Fruit fly (Drosophila melanogaster) whole organism, prepupa: ENCODE results near the gene CG3285.
A peak's percentile ranks its signal among the peaks of the same experiment; 100 is the strongest.

Experiments used
- CG10631 ChIP-seq: fragments of 200-800 bp; sonication (Bioruptor generic); optimal IDR thresholded peaks from 2 replicates; lab custom pipeline; 2016; ENCODE audit warnings: missing biosample characterization, missing genetic modification characterization
- CG11294 ChIP-seq: fragments of 200-800 bp; sonication (Bioruptor generic); IDR thresholded peaks from 2 replicates; pipeline ENCODE4 v1.3.6; 2022; ENCODE audit warnings: missing biosample characterization, missing genetic modification characterization
- CG11762 ChIP-seq: fragments of 200-800 bp; sonication (Bioruptor generic); optimal IDR thresholded peaks from 3 replicates; lab custom pipeline; 2016; ENCODE audit warnings: missing biosample characterization, missing genetic modification characterization; ENCODE audit not compliant: insufficient read depth
- CG11902 ChIP-seq: fragments of 200-800 bp; sonication (Bioruptor generic); optimal IDR thresholded peaks from 3 replicates; lab custom pipeline; 2016; ENCODE audit warnings: missing biosample characterization, missing genetic modification characterization
- CG15336 ChIP-seq: fragments of 200-800 bp; sonication (Bioruptor generic); IDR thresholded peaks from 2 replicates; pipeline ENCODE4 v1.3.6; 2022; ENCODE audit warnings: missing biosample characterization, missing genetic modification characterization
- CG3032 ChIP-seq: fragments of 200-800 bp; optimal IDR thresholded peaks from 2 replicates; lab custom pipeline; 2019; ENCODE audit warnings: missing biosample characterization, mild to moderate bottlenecking, missing genetic modification characterization, moderate library complexity
- CG31627 ChIP-seq: fragments of 200-800 bp; sonication (Bioruptor generic); optimal IDR thresholded peaks from 3 replicates; lab custom pipeline; 2016; ENCODE audit warnings: missing biosample characterization, missing genetic modification characterization
- CG32006 ChIP-seq: fragments of 200-800 bp; sonication (Bioruptor generic); optimal IDR thresholded peaks from 3 replicates; lab custom pipeline; 2017; ENCODE audit warnings: missing biosample characterization, mild to moderate bottlenecking, missing genetic modification characterization
- CG34406 ChIP-seq: fragments of 200-800 bp; sonication (Bioruptor generic); optimal IDR thresholded peaks from 3 replicates; lab custom pipeline; 2016; ENCODE audit warnings: missing biosample characterization, missing genetic modification characterization
- CG3919 ChIP-seq: fragments of 200-800 bp; sonication (Bioruptor generic); optimal IDR thresholded peaks from 3 replicates; lab custom pipeline; 2016; ENCODE audit warnings: missing biosample characterization, missing genetic modification characterization
- CG4318 ChIP-seq: fragments of 200-800 bp; sonication (Bioruptor generic); optimal IDR thresholded peaks from 3 replicates; lab custom pipeline; 2017; ENCODE audit warnings: missing biosample characterization, mild to moderate bottlenecking, missing genetic modification characterization
- CG6276 ChIP-seq: fragments of 200-800 bp; sonication (Bioruptor generic); optimal IDR thresholded peaks from 2 replicates; lab custom pipeline; 2017; ENCODE audit warnings: missing biosample characterization, mild to moderate bottlenecking, missing genetic modification characterization
- CG6792 ChIP-seq: fragments of 200-800 bp; sonication (Bioruptor generic); optimal IDR thresholded peaks from 3 replicates; lab custom pipeline; 2016; ENCODE audit warnings: missing biosample characterization, missing genetic modification characterization
- CG6854 ChIP-seq: fragments of 200-800 bp; sonication (Bioruptor generic); optimal IDR thresholded peaks from 2 replicates; lab custom pipeline; 2017; ENCODE audit warnings: missing biosample characterization, mild to moderate bottlenecking, missing genetic modification characterization
- CG7368 ChIP-seq: fragments of 200-800 bp; sonication (Bioruptor generic); optimal IDR thresholded peaks from 3 replicates; lab custom pipeline; 2016; ENCODE audit warnings: missing biosample characterization, missing genetic modification characterization
- CG8119 ChIP-seq: fragments of 200-800 bp; sonication (Bioruptor generic); IDR thresholded peaks from 3 replicates; pipeline ENCODE4 v1.3.6; 2022; ENCODE audit warnings: missing biosample characterization, missing genetic modification characterization
- CG8319 ChIP-seq: fragments of 200-800 bp; sonication (Bioruptor generic); optimal IDR thresholded peaks from 3 replicates; lab custom pipeline; 2016; ENCODE audit warnings: missing biosample characterization, missing genetic modification characterization
- CG8632 ChIP-seq: fragments of 200-800 bp; sonication (Bioruptor generic); optimal IDR thresholded peaks from 3 replicates; lab custom pipeline; 2016; ENCODE audit warnings: missing biosample characterization, missing genetic modification characterization
- Eip75B ChIP-seq: fragments of 200-800 bp; sonication (Bioruptor generic); optimal IDR thresholded peaks from 3 replicates; lab custom pipeline; 2016; ENCODE audit warnings: missing biosample characterization, missing genetic modification characterization
- Eip78C ChIP-seq: fragments of 200-800 bp; sonication (Bioruptor generic); peaks from one replicate; lab custom pipeline; 2016; ENCODE audit warnings: missing biosample characterization, missing genetic modification characterization
- Eip93F ChIP-seq: fragments of 200-800 bp; sonication (Bioruptor generic); optimal IDR thresholded peaks from 2 replicates; lab custom pipeline; 2016; ENCODE audit warnings: missing biosample characterization, mild to moderate bottlenecking, missing genetic modification characterization
- Ets21C ChIP-seq: fragments of 200-800 bp; sonication (Bioruptor generic); optimal IDR thresholded peaks from 3 replicates; lab custom pipeline; 2016; ENCODE audit warnings: missing biosample characterization, missing genetic modification characterization
- Hr38 ChIP-seq: sonication (Bioruptor generic); optimal IDR thresholded peaks from 2 replicates; lab custom pipeline; 2016; ENCODE audit warnings: missing biosample characterization, missing genetic modification characterization
- Hr39 ChIP-seq: fragments of 200-800 bp; sonication (Bioruptor generic); optimal IDR thresholded peaks from 2 replicates; lab custom pipeline; 2016; ENCODE audit warnings: missing biosample characterization, missing genetic modification characterization
- Hr4 ChIP-seq: fragments of 200-800 bp; sonication (Bioruptor generic); optimal IDR thresholded peaks from 3 replicates; lab custom pipeline; 2016; ENCODE audit warnings: missing biosample characterization, missing genetic modification characterization
- Met ChIP-seq: fragments of 200-800 bp; sonication (Bioruptor generic); optimal IDR thresholded peaks from 3 replicates; lab custom pipeline; 2016; ENCODE audit warnings: missing biosample characterization, missing genetic modification characterization
- OdsH ChIP-seq: fragments of 200-800 bp; sonication (Bioruptor generic); optimal IDR thresholded peaks from 3 replicates; lab custom pipeline; 2016; ENCODE audit warnings: missing biosample characterization, missing genetic modification characterization
- Smox ChIP-seq: fragments of 200-800 bp; sonication (Bioruptor generic); optimal IDR thresholded peaks from 3 replicates; lab custom pipeline; 2016; ENCODE audit warnings: missing biosample characterization, missing genetic modification characterization
- Sox102F ChIP-seq: fragments of 200-800 bp; sonication (Bioruptor generic); optimal IDR thresholded peaks from 2 replicates; lab custom pipeline; 2016; ENCODE audit warnings: missing biosample characterization, mild to moderate bottlenecking, missing genetic modification characterization
- Sox14 ChIP-seq: fragments of 200-800 bp; sonication (Bioruptor generic); optimal IDR thresholded peaks from 3 replicates; lab custom pipeline; 2016; ENCODE audit warnings: missing biosample characterization, missing genetic modification characterization
- Sox15 ChIP-seq: fragments of 200-800 bp; sonication (Bioruptor generic); optimal IDR thresholded peaks from 3 replicates; lab custom pipeline; 2016; ENCODE audit warnings: missing biosample characterization, missing genetic modification characterization
- achi ChIP-seq: fragments of 200-800 bp; sonication (Bioruptor generic); optimal IDR thresholded peaks from 3 replicates; lab custom pipeline; 2016; ENCODE audit warnings: missing biosample characterization, missing genetic modification characterization
- acj6 ChIP-seq: fragments of 200-800 bp; sonication (Bioruptor generic); optimal IDR thresholded peaks from 3 replicates; lab custom pipeline; 2016; ENCODE audit warnings: missing biosample characterization, missing genetic modification characterization
- cyc ChIP-seq: fragments of 200-800 bp; sonication (Bioruptor generic); optimal IDR thresholded peaks from 3 replicates; lab custom pipeline; 2016; ENCODE audit warnings: missing biosample characterization, missing genetic modification characterization
- dac ChIP-seq: fragments of 200-800 bp; sonication (Bioruptor generic); optimal IDR thresholded peaks from 2 replicates; lab custom pipeline; 2017; ENCODE audit warnings: missing biosample characterization, mild to moderate bottlenecking, missing genetic modification characterization
- dsx ChIP-seq: fragments of 200-800 bp; optimal IDR thresholded peaks from 3 replicates; lab custom pipeline; 2019; ENCODE audit warnings: missing biosample characterization, mild to moderate bottlenecking, missing genetic modification characterization, moderate library complexity; ENCODE audit not compliant: poor library complexity, severe bottlenecking
- eg ChIP-seq: fragments of 200-800 bp; sonication (Bioruptor generic); IDR thresholded peaks from 3 replicates; pipeline ENCODE4 v1.3.6; 2022; ENCODE audit warnings: missing biosample characterization, missing genetic modification characterization
- fd59A ChIP-seq: fragments of 200-800 bp; sonication (Bioruptor generic); optimal IDR thresholded peaks from 2 replicates; lab custom pipeline; 2017; ENCODE audit warnings: missing biosample characterization, mild to moderate bottlenecking, missing genetic modification characterization, missing genetic modification reagents
- fkh ChIP-seq: fragments of 200-800 bp; sonication (Bioruptor generic); optimal IDR thresholded peaks from 3 replicates; lab custom pipeline; 2017; ENCODE audit warnings: missing biosample characterization, mild to moderate bottlenecking, missing genetic modification characterization, moderate library complexity
- net ChIP-seq: fragments of 200-800 bp; sonication (Bioruptor generic); optimal IDR thresholded peaks from 3 replicates; lab custom pipeline; 2016; ENCODE audit warnings: missing biosample characterization, missing genetic modification characterization
- pdm3 ChIP-seq: fragments of 200-800 bp; sonication (Bioruptor generic); optimal IDR thresholded peaks from 3 replicates; lab custom pipeline; 2016; ENCODE audit warnings: missing biosample characterization, missing genetic modification characterization
- salr ChIP-seq, 2 experiments: fragments of 200-800 bp; sonication (Bioruptor generic); optimal IDR thresholded peaks; 3 replicates each; lab custom pipeline; 2016 to 2018; ENCODE audit warnings: missing biosample characterization in 2 of 2, missing genetic modification characterization in 2 of 2, mild to moderate bottlenecking in 1 of 2
- spab ChIP-seq: fragments of 200-800 bp; sonication (Bioruptor generic); optimal IDR thresholded peaks from 2 replicates; lab custom pipeline; 2017; ENCODE audit warnings: missing biosample characterization, mild to moderate bottlenecking, missing genetic modification characterization, missing genetic modification reagents
- svp ChIP-seq: fragments of 200-800 bp; sonication (Bioruptor generic); peaks from one replicate; lab custom pipeline; 2016; ENCODE audit warnings: missing biosample characterization, missing genetic modification characterization
- topi ChIP-seq: fragments of 200-800 bp; sonication (Bioruptor generic); optimal IDR thresholded peaks from 3 replicates; lab custom pipeline; 2016; ENCODE audit warnings: missing biosample characterization, missing genetic modification characterization
- vri ChIP-seq: fragments of 200-800 bp; sonication (Bioruptor generic); optimal IDR thresholded peaks from 3 replicates; lab custom pipeline; 2016; ENCODE audit warnings: missing biosample characterization, mild to moderate bottlenecking, missing genetic modification characterization

CG3285 gene

DNA sequence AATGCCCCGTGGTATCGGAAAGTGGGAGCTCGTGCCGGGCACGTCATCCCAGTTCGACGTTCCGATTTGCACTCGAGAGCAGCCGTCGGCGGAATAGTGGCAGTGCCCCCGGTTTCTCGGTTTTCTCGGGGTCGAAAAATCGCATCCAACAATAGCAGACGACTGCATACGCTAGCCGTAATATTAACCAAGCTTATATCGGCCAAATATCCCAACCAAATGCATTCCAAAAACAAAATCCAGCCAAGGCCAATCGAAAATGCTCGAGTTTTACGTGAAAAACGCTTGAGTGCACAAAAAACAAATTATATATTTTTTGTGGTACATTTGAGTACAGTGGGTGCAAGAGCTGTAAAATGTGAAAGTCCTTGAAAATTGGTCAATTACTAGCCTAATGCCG lies 40.6 kb downstream of the CG3285 start (continued):
- TF ChIP-seq CG34406 (GFP tag; lab: Kevin White, UChicago) (no peak), Ets21C (GFP tag; lab: Kevin White, UChicago) (no peak), CG8319 (GFP tag; lab: Kevin White, UChicago) (no peak), CG11762 (GFP tag; lab: Kevin White, UChicago) (no peak), CG8632 (GFP tag; lab: Kevin White, UChicago) (no peak), CG11902 (GFP tag; lab: Kevin White, UChicago) (no peak), Hr4 (GFP tag; lab: Kevin White, UChicago) (peak; percentile 43), eg (no peak; the same call in 1 of the 3 replicates)

DNA sequence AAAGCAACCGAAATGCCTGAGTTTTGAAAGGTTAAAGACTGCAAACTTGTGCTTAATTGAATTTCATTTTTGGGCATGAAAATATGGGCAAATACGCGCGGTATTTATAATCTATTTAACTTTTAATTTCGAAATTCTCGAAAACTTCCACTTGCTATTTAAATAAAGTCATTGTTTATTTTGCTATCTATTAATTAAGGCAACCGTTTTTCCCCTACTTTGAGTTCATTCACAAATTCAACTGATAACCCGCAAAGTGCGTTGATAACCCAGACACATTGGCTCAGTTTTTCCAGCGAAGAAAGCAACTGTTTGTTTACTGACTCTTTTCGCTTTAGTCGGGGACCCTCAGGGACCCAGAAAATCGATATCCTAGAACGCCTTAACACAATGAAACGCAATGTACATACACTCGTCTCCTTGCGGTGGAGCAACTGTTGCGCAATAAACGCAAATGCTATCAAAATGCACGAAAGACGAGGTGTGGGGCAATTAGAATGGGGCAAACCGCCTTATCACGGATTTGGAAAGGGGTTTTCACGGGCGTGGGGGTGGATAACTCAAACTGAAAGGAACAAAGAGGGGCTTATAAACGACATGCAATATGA lies 41.2 kb downstream of the CG3285 start:
- TF ChIP-seq Eip93F (GFP tag; lab: Kevin White, UChicago) (peak; percentile 36), svp (peak; percentile 65), CG6854 (GFP tag; lab: Kevin White, UChicago) (no peak), vri (GFP tag; lab: Kevin White, UChicago) (peak; percentile 91), dac (GFP tag; lab: Kevin White, UChicago) (no peak), CG32006 (peak; percentile 24)
- TF ChIP-seq, all 60 proteins: peak for 4

DNA sequence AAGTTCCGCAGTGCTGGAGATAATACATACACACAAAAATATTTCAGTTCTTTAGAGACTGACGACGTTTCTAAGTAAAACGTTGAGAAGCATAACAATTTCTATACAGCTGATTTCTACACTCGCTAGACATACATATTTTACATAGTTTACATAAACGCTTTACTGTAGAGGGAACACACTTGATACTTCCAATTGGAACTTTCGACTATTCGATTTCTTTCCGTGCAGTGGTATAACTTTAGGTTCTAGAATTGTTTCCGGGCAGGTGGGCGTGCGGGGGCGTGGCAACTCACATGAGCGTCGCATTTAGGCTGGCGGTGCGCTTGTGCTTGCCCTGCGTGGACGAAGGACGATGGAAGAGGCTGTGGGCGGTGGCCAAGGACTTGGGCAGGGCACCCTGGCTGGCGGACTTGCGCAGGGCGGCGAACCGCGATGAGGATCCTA lies 41.8 kb downstream of the CG3285 start:
- no peak for TF ChIP-seq CG6854 (GFP tag; lab: Kevin White, UChicago)
- no peak for TF ChIP-seq Hr38 (GFP tag; lab: Kevin White, UChicago)
- TF ChIP-seq CG11902 (GFP tag; lab: Kevin White, UChicago), result no peak
- TF ChIP-seq CG11762 (GFP tag; lab: Kevin White, UChicago), result no peak
- peak; percentile 71 for TF ChIP-seq svp
- TF ChIP-seq CG6276 (GFP tag; lab: Kevin White, UChicago), result peak; percentile 41
- TF ChIP-seq CG15336, result peak; percentile 60
- peak; percentile 17 for TF ChIP-seq CG4318 (GFP tag; lab: Kevin White, UChicago)
- no peak for TF ChIP-seq salr (GFP tag; optimal IDR thresholded peaks at IDR 0.05; lab: Kevin White, UChicago)
- TF ChIP-seq Met (GFP tag; lab: Kevin White, UChicago), result no peak
- TF ChIP-seq eg, result peak; percentile 69
- TF ChIP-seq CG10631 (GFP tag; lab: Kevin White, UChicago), result peak; percentile 36
- TF ChIP-seq Eip75B, result peak; percentile 25
- TF ChIP-seq Hr39, result peak; percentile 18
- TF ChIP-seq net (GFP tag; lab: Kevin White, UChicago), result peak; percentile 24
- no peak for TF ChIP-seq CG34406 (GFP tag; lab: Kevin White, UChicago)
- peak; percentile 1 for TF ChIP-seq Sox102F
- TF ChIP-seq Sox15 (GFP tag; lab: Kevin White, UChicago), result no peak
- no peak for TF ChIP-seq dac (GFP tag; lab: Kevin White, UChicago)
- peak; percentile 15 for TF ChIP-seq cyc (GFP tag; lab: Kevin White, UChicago)
- no peak for TF ChIP-seq spab
- TF ChIP-seq CG8119 (GFP tag; lab: Robert Waterston, UW), result no peak
- TF ChIP-seq fkh (GFP tag; lab: Kevin White, UChicago), result no peak
- peak; percentile 50 for TF ChIP-seq CG32006
- no peak for TF ChIP-seq Sox14 (GFP tag; lab: Kevin White, UChicago)
- no peak for TF ChIP-seq fd59A (GFP tag; lab: Kevin White, UChicago)
- TF ChIP-seq CG8632 (GFP tag; lab: Kevin White, UChicago), result no peak
- peak; percentile 5 for TF ChIP-seq CG6792 (GFP tag; lab: Kevin White, UChicago)
- peak; percentile 40 for TF ChIP-seq CG31627 (GFP tag; lab: Kevin White, UChicago)
- peak; percentile 73 for TF ChIP-seq Eip78C (GFP tag; lab: Kevin White, UChicago)
- no peak for TF ChIP-seq CG11294
- peak; percentile 46 for TF ChIP-seq Hr4 (GFP tag; lab: Kevin White, UChicago)
- peak; percentile 16 for TF ChIP-seq topi (GFP tag; lab: Kevin White, UChicago)
- TF ChIP-seq CG3032, result no peak
- no peak for TF ChIP-seq Smox (GFP tag; lab: Kevin White, UChicago)
- TF ChIP-seq CG7368 (GFP tag; lab: Kevin White, UChicago), result no peak
- peak; percentile 21 for TF ChIP-seq CG3919 (GFP tag; lab: Kevin White, UChicago)
- TF ChIP-seq acj6 (GFP tag; lab: Kevin White, UChicago), result peak; percentile 11
- no peak for TF ChIP-seq dsx (GFP tag; lab: Kevin White, UChicago)
- TF ChIP-seq pdm3 (GFP tag; lab: Kevin White, UChicago), result peak; percentile 12
- peak; percentile 13 for TF ChIP-seq achi (GFP tag; lab: Kevin White, UChicago)
- TF ChIP-seq OdsH, result peak; percentile 39
